Worm (Caenorhabditis elegans): ENCODE data around the gene R05G6.10.

DNA sequence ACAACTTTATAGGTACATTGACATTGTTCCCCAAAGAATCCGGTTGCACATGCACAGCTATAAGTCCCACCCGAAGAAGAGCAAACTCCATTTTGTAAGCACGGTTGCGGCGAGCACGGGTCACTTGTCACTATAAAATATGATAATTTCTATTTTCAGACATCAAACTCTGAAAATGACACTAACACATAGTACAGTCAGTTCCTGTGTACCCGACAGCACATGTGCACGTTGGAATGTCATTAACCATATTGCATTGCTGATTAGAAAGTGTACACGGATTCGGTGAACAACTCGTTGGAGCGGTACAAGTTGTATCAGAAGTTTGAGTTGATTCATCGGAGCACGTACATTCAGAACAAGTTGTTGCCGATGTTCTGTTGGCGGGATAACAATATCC is 45.1 kb downstream of the R05G6.10 start:
- TF ChIP-seq dao-5 (tag; optimal IDR thresholded peaks at IDR 0.05) (no peak), W03F9.2 (tag; optimal IDR thresholded peaks at IDR 0.05) (no peak), him-1 (tag; optimal IDR thresholded peaks at IDR 0.05) (no peak)

All from whole organism, L4/young adult.